Worm (Caenorhabditis elegans): ENCODE data around the gene mdt-15.

DNA sequence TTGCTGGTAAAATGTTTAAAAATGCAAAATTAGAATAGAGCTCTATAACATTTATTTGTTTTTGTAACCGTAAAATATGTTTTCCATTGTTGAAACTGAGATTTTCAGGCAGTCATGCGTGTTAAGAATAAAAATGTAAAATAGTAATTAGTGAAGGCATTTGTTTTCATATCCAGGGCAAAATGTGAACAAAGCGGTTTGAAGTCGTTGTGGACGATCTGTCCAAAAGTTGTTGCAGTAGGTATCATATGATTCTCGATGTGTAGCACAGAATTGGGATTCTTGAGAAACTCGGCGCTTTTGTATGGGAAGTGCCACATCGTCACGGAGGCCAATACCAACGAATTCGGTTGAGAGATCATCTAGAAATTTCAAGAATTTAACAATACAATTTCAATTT lies 48.7 kb upstream of the mdt-15 start:
- TF ChIP-seq madf-8 (GFP tag; conservative IDR thresholded peaks at IDR 0.05) (no peak), lin-35 (GFP tag; optimal IDR thresholded peaks at IDR 0.05) (no peak), K11D2.4 (GFP tag; IDR thresholded peaks at IDR 0.05) (no peak), hmg-20 (GFP tag; IDR thresholded peaks at IDR 0.05) (no peak)

Measured in whole organism, young adult.